Fruit fly (Drosophila melanogaster) whole organism, wandering third instar larva: ENCODE data around the gene CG4161.
A peak's percentile ranks its signal among the peaks of the same experiment; 100 is the strongest.

ENCODE experiments used
- Abd-B ChIP-seq: fragments of >200 bp; optimal IDR thresholded peaks from 2 replicates; lab custom pipeline; 2017; ENCODE audit warnings: missing biosample characterization, missing genetic modification characterization
- CG32264 ChIP-seq: fragments of 200-800 bp; sonication (Bioruptor generic); optimal IDR thresholded peaks from 2 replicates; lab custom pipeline; 2016; ENCODE audit warnings: missing biosample characterization, missing genetic modification characterization
- CG9705 ChIP-seq: fragments of 200-800 bp; sonication (Bioruptor generic); optimal IDR thresholded peaks from 2 replicates; lab custom pipeline; 2018; ENCODE audit warnings: missing biosample characterization, mild to moderate bottlenecking, missing genetic modification characterization
- CrebA ChIP-seq: fragments of 200-800 bp; sonication (Bioruptor generic); optimal IDR thresholded peaks from 2 replicates; lab custom pipeline; 2016; ENCODE audit warnings: missing biosample characterization, mild to moderate bottlenecking, missing genetic modification characterization, borderline replicate concordance
- Dfd ChIP-seq: fragments of >200 bp; optimal IDR thresholded peaks from 2 replicates; lab custom pipeline; 2017; ENCODE audit warnings: missing biosample characterization, missing genetic modification characterization
- Dif ChIP-seq: fragments of 200-275, 200-300 bp; sonication (Bioruptor generic); optimal IDR thresholded peaks from 2 replicates; lab custom pipeline; 2018; ENCODE audit warnings: missing biosample characterization, missing genetic modification characterization; ENCODE audit not compliant: partially characterized antibody
- GATAd ChIP-seq: sonication (Bioruptor generic); optimal IDR thresholded peaks from 2 replicates; lab custom pipeline; 2016; ENCODE audit warnings: missing biosample characterization, missing genetic modification characterization
- HLH106 ChIP-seq: fragments of 200-800 bp; optimal IDR thresholded peaks from 3 replicates; lab custom pipeline; 2019; ENCODE audit warnings: missing biosample characterization, mild to moderate bottlenecking, missing genetic modification characterization, moderate library complexity
- Hnf4 ChIP-seq: fragments of 200-800 bp; sonication (Bioruptor generic); optimal IDR thresholded peaks from 2 replicates; lab custom pipeline; 2016; ENCODE audit warnings: missing biosample characterization, mild to moderate bottlenecking, missing genetic modification characterization
- Hr78 ChIP-seq: fragments of >200 bp; optimal IDR thresholded peaks from 2 replicates; lab custom pipeline; 2017; ENCODE audit warnings: missing biosample characterization, missing genetic modification characterization
- Hr83 ChIP-seq: fragments of 200-300 bp; sonication (Bioruptor generic); optimal IDR thresholded peaks from 2 replicates; lab custom pipeline; 2016; ENCODE audit warnings: missing biosample characterization, mild to moderate bottlenecking, missing genetic modification characterization, moderate library complexity; ENCODE audit not compliant: poor library complexity, severe bottlenecking
- Jra ChIP-seq: sonication (Bioruptor generic); optimal IDR thresholded peaks from 2 replicates; lab custom pipeline; 2016; ENCODE audit warnings: missing biosample characterization, missing genetic modification characterization
- Mio ChIP-seq: sonication (Bioruptor generic); optimal IDR thresholded peaks from 2 replicates; lab custom pipeline; 2016; ENCODE audit warnings: missing biosample characterization, missing genetic modification characterization
- Myc ChIP-seq: fragments of >200 bp; optimal IDR thresholded peaks from 2 replicates; lab custom pipeline; 2017
- N ChIP-seq: fragments of >200 bp; optimal IDR thresholded peaks from 2 replicates; lab custom pipeline; 2018; ENCODE audit warnings: missing biosample characterization, missing external identifiers, missing genetic modification characterization
- OdsH ChIP-seq: fragments of 200-800 bp; sonication (Bioruptor generic); optimal IDR thresholded peaks from 2 replicates; lab custom pipeline; 2016; ENCODE audit warnings: missing biosample characterization, mild to moderate bottlenecking, missing genetic modification characterization
- Rel ChIP-seq, 2 experiments: fragments of 200-800 bp; sonication (Bioruptor generic) in 1 of 2; optimal IDR thresholded peaks; 2 replicates in 1 of 2; 3 replicates in 1 of 2; lab custom pipeline; 2016 to 2019; ENCODE audit warnings: mild to moderate bottlenecking in 2 of 2, missing biosample characterization in 2 of 2, missing genetic modification characterization in 2 of 2, moderate library complexity in 1 of 2
- Sp1 ChIP-seq: fragments of 200-800 bp; sonication (Bioruptor generic); optimal IDR thresholded peaks from 3 replicates; lab custom pipeline; 2019; ENCODE audit warnings: missing biosample characterization, mild to moderate bottlenecking, missing genetic modification characterization, moderate library complexity
- Vsx2 ChIP-seq: fragments of 200-300, 225-300 bp; sonication (Bioruptor generic); optimal IDR thresholded peaks from 2 replicates; lab custom pipeline; 2018; ENCODE audit warnings: missing biosample characterization, missing genetic modification characterization; ENCODE audit not compliant: partially characterized antibody
- brk ChIP-seq: fragments of 200-800 bp; sonication (Bioruptor generic); optimal IDR thresholded peaks from 2 replicates; lab custom pipeline; 2016; ENCODE audit warnings: missing biosample characterization, mild to moderate bottlenecking, missing genetic modification characterization
- dl ChIP-seq, 2 experiments: fragments of 175-275, 200-275 bp in 1 of 2; fragments of 200-275 bp in 1 of 2; sonication (Bioruptor generic); optimal IDR thresholded peaks; lab custom pipeline; 2018; ENCODE audit warnings: mild to moderate bottlenecking in 2 of 2, missing biosample characterization in 2 of 2, missing genetic modification characterization in 2 of 2, moderate library complexity in 2 of 2; ENCODE audit not compliant: partially characterized antibody in 2 of 2, insufficient read depth in 1 of 2
- dmrt93B ChIP-seq: fragments of 200-800 bp; sonication (Bioruptor generic); optimal IDR thresholded peaks from 2 replicates; lab custom pipeline; 2018; ENCODE audit warnings: missing biosample characterization, mild to moderate bottlenecking, missing genetic modification characterization
- dsf ChIP-seq: sonication (Bioruptor generic); optimal IDR thresholded peaks from 2 replicates; lab custom pipeline; 2016; ENCODE audit warnings: missing biosample characterization, missing genetic modification characterization, borderline replicate concordance
- ey ChIP-seq: fragments of 200-800 bp; sonication (Bioruptor generic); optimal IDR thresholded peaks from 2 replicates; lab custom pipeline; 2016; ENCODE audit warnings: missing biosample characterization, missing genetic modification characterization
- foxo ChIP-seq, 2 experiments: fragments of 200-800 bp; sonication (Bioruptor generic); optimal IDR thresholded peaks; 2 replicates in 1 of 2; 3 replicates in 1 of 2; lab custom pipeline; 2016 to 2017; ENCODE audit warnings: missing biosample characterization in 2 of 2, missing genetic modification characterization in 2 of 2
- fru ChIP-seq: fragments of 200-800 bp; sonication (Bioruptor generic); optimal IDR thresholded peaks from 3 replicates; lab custom pipeline; 2016; ENCODE audit warnings: missing biosample characterization, mild to moderate bottlenecking, missing genetic modification characterization
- h ChIP-seq: fragments of 200-800 bp; sonication (Bioruptor generic); optimal IDR thresholded peaks from 3 replicates; lab custom pipeline; 2016; ENCODE audit warnings: missing biosample characterization, mild to moderate bottlenecking, missing genetic modification characterization
- jim ChIP-seq: fragments of 175-275, 200-325 bp; sonication (Bioruptor generic); optimal IDR thresholded peaks from 2 replicates; lab custom pipeline; 2016; ENCODE audit warnings: missing biosample characterization, mild to moderate bottlenecking, missing genetic modification characterization
- lola ChIP-seq: fragments of >200 bp; optimal IDR thresholded peaks from 2 replicates; lab custom pipeline; 2017; ENCODE audit warnings: missing biosample characterization, missing genetic modification characterization
- pan ChIP-seq: fragments of >200 bp; optimal IDR thresholded peaks from 2 replicates; lab custom pipeline; 2017
- psq ChIP-seq: fragments of 200-800 bp; sonication (Bioruptor generic); optimal IDR thresholded peaks from 3 replicates; lab custom pipeline; 2017; ENCODE audit warnings: missing biosample characterization, mild to moderate bottlenecking, missing genetic modification characterization, moderate library complexity
- rgr ChIP-seq: fragments of 200-800 bp; sonication (Bioruptor generic); optimal IDR thresholded peaks from 3 replicates; lab custom pipeline; 2016; ENCODE audit warnings: missing biosample characterization, mild to moderate bottlenecking, missing genetic modification characterization
- sage ChIP-seq: fragments of 200-800 bp; sonication (Bioruptor generic); optimal IDR thresholded peaks from 2 replicates; lab custom pipeline; 2016; ENCODE audit warnings: missing biosample characterization, mild to moderate bottlenecking, missing genetic modification characterization
- sv ChIP-seq: fragments of 200-800 bp; sonication (Bioruptor generic); optimal IDR thresholded peaks from 3 replicates; lab custom pipeline; 2016; ENCODE audit warnings: missing biosample characterization, missing genetic modification characterization
- tai ChIP-seq: sonication (Bioruptor generic); optimal IDR thresholded peaks from 2 replicates; lab custom pipeline; 2016; ENCODE audit warnings: missing biosample characterization, missing genetic modification characterization
- usp ChIP-seq: fragments of >200 bp; optimal IDR thresholded peaks from 2 replicates; lab custom pipeline; 2017; ENCODE audit warnings: missing biosample characterization, missing genetic modification characterization
- woc ChIP-seq: sonication (Bioruptor generic); optimal IDR thresholded peaks from 2 replicates; lab custom pipeline; 2016; ENCODE audit warnings: missing biosample characterization, mild to moderate bottlenecking, missing genetic modification characterization

CG4161 gene

DNA sequence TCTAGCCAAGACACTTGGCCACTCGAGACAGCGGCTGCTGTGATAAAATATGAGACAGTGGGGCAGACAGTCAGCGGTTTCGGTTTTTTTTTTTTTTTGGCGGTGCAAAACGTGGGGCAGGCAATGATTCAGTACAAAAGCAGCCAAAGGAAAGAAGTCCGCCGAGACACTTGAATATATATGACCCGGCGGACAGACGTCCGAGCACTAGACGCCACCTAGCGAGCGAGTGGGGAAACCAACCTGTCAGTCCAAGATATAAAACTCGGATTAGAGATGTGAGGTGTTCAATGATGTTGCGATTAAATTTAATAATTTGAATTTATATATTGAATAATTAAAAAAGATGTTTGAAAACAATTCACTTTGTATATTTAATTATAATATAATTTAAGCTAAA lies 5.8 kb downstream of the CG4161 start:
- TF ChIP-seq ey (no peak), OdsH (no peak), CG32264 (no peak), Rel (GFP tag; optimal IDR thresholded peaks at IDR 0.05; lab: Kevin White, UChicago) (no peak), Rel (tag; optimal IDR thresholded peaks at IDR 0.05; lab: Kevin White, UChicago) (no peak), GATAd (GFP tag; lab: Kevin White, UChicago) (no peak), Myc (no peak), sage (GFP tag; lab: Kevin White, UChicago) (no peak)
- TF ChIP-seq, all 38 proteins: peak for 0

DNA sequence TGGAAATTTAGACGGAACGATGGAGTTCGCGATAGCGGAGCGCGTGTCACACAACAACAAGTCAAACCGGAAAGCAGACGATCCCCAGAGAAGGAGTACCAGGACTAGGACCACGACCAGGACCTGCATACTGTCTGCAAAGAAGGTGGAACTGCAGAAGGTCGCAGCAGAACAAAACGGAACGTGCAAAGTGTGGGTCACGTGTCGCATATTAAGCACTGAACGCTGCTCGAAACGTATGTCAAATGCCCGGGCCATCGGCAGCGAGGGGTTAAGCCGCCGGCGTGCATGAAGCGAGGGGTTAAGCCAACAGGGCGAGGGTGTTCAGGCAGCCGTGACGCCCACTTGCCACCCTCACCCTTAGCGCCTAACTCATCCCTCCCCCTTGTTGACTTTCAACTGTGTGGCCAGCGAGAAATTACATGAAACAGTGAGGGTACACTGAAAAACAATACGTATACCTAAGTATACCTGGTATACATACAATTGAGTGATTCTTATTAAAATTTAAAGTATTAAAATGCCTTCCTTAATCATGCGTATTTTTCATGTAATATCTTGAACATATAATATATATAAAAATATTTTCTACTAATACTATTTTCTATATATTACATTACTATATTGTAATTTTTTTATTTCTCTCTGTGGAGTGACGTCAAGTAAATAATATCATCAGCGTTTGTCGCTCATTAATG lies 8.9 kb downstream of the CG4161 start:
- TF ChIP-seq rgr (GFP tag; lab: Kevin White, UChicago) (no peak), HLH106 (tag; lab: Kevin White, UChicago) (peak; percentile 5), foxo (GFP tag; optimal IDR thresholded peaks at IDR 0.05; lab: Kevin White, UChicago) (peak in 1 of 2 experiments; percentile 6), sage (GFP tag; lab: Kevin White, UChicago) (no peak), OdsH (peak; percentile 4), psq (GFP tag; lab: Kevin White, UChicago) (peak; percentile 4), Sp1 (GFP tag; lab: Kevin White, UChicago) (peak; percentile 18)

DNA sequence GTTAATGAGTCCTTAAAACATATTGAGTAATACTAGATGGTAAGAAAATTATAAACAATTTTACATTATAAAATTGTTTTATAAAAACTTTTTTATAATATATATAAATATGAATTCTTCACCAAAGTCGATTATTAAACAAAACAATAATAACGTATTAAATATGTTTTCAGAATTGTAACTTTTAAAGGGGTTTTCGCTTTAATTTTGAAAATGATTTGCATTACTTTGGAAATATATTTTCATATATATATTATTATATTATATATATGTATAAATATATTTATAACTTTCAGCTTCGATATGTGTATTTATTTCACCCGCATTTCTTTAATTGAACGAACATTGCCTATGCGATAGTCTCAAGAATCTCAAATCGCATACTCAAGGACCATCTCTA lies 25.0 kb downstream of the CG4161 start:
- TF ChIP-seq brk = no peak
- no peak for TF ChIP-seq GATAd (GFP tag; lab: Kevin White, UChicago)
- TF ChIP-seq HLH106 (tag; lab: Kevin White, UChicago) = peak; percentile 1
- no peak for TF ChIP-seq pan (lab: Kevin White, UChicago)
- TF ChIP-seq CrebA (GFP tag; lab: Kevin White, UChicago) = no peak
- no peak for TF ChIP-seq ey
- TF ChIP-seq psq (GFP tag; lab: Kevin White, UChicago) = peak; percentile 29
- no peak for TF ChIP-seq dsf (GFP tag; lab: Kevin White, UChicago)
- TF ChIP-seq foxo (GFP tag; optimal IDR thresholded peaks at IDR 0.05; lab: Kevin White, UChicago) = no peak
- no peak for TF ChIP-seq tai (GFP tag; lab: Kevin White, UChicago)
- no peak for TF ChIP-seq Myc
- peak; percentile 31 for TF ChIP-seq Sp1 (GFP tag; lab: Kevin White, UChicago)
- TF ChIP-seq sage (GFP tag; lab: Kevin White, UChicago) = no peak
- TF ChIP-seq rgr (GFP tag; lab: Kevin White, UChicago) = no peak
- no peak for TF ChIP-seq Dif (GFP tag; lab: Kevin White, UChicago)
- peak; percentile 4 for TF ChIP-seq h (GFP tag; lab: Kevin White, UChicago)
- no peak for TF ChIP-seq N (GFP tag; lab: Kevin White, UChicago)
- no peak for TF ChIP-seq Hnf4
- TF ChIP-seq dmrt93B (GFP tag; lab: Kevin White, UChicago) = peak; percentile 7
- TF ChIP-seq jim (GFP tag; lab: Kevin White, UChicago) = no peak
- TF ChIP-seq sv = no peak

DNA sequence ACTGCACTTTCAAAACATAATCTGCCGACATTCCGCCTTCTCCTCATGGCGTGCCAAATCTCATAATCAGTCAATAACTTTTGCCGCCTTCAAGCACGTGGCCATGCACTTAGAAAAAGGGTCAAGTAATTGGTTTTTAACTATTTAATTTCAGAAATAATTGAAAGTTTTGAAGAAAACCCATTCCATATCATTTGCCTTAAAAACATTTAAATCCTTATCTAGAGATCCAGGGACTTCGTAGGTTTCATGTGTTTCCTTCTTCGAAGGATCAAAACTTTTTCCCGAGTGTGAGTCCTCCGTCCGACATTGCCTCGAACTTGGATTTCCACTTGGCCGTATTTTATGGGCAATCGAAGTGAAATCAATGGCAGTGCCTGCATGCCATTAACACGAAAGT lies 25.8 kb downstream of the CG4161 start:
- TF ChIP-seq tai (GFP tag; lab: Kevin White, UChicago) (no peak), woc (GFP tag; lab: Kevin White, UChicago) (no peak), Jra (GFP tag; lab: Kevin White, UChicago) (no peak), psq (GFP tag; lab: Kevin White, UChicago) (peak; percentile 20), CG32264 (no peak), Rel (GFP tag; optimal IDR thresholded peaks at IDR 0.05; lab: Kevin White, UChicago) (no peak), Rel (tag; optimal IDR thresholded peaks at IDR 0.05; lab: Kevin White, UChicago) (no peak), Hnf4 (peak; percentile 26), lola (GFP tag; lab: Kevin White, UChicago) (no peak), h (GFP tag; lab: Kevin White, UChicago) (peak; percentile 56), sage (GFP tag; lab: Kevin White, UChicago) (no peak), dl (GFP tag; optimal IDR thresholded peaks at IDR 0.05; lab: Kevin White, UChicago; ENCODE audit: insufficient read depth in 1 of 2, partially characterized antibody in 2 of 2) (no peak), CrebA (GFP tag; lab: Kevin White, UChicago) (no peak), GATAd (GFP tag; lab: Kevin White, UChicago) (no peak), Myc (no peak), OdsH (peak; percentile 40), N (GFP tag; lab: Kevin White, UChicago) (no peak), Dif (GFP tag; lab: Kevin White, UChicago) (no peak), Hr83 (no peak), fru (GFP tag; lab: Kevin White, UChicago) (peak; percentile 46), Vsx2 (GFP tag; lab: Kevin White, UChicago) (no peak), jim (GFP tag; lab: Kevin White, UChicago) (no peak), foxo (GFP tag; optimal IDR thresholded peaks at IDR 0.05; lab: Kevin White, UChicago) (peak in 1 of 2 experiments; percentile 54), ey (peak; percentile 18), brk (no peak), dsf (GFP tag; lab: Kevin White, UChicago) (no peak), Abd-B (GFP tag; lab: Kevin White, UChicago) (no peak), usp (GFP tag; lab: Kevin White, UChicago) (no peak), dmrt93B (GFP tag; lab: Kevin White, UChicago) (no peak), sv (no peak), rgr (GFP tag; lab: Kevin White, UChicago) (peak; percentile 49), Mio (GFP tag; lab: Kevin White, UChicago) (no peak), CG9705 (no peak), Dfd (GFP tag; lab: Kevin White, UChicago) (no peak), Hr78 (GFP tag; lab: Kevin White, UChicago) (no peak), pan (lab: Kevin White, UChicago) (no peak)
